Worm (Caenorhabditis elegans): ENCODE data around the gene T26E4.10.
"Not testable (repeated sequence)": the region's sequence is repeated elsewhere in the genome, so short reads cannot be mapped to it uniquely, and the experiment has no call there.

DNA sequence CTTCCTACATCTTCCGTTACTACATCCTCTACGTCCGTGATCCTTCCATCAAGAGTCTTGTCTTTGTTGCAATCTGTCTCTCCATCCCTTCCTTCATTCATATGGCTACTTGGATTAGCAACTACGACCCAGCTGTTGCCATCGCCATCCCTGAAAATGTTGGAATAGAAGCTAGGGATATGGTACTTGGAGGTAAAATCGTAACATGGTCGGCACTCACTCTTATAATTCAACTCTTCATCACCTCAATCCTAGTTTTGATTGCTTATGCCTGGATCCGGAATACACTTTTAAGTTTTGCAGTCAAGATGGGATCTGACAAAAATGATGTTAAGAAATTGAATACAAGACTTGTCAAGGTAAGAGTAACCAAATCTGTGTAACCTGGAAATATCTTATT is 5.7 kb upstream of the T26E4.10 start, which contains the start of gene T26E4.18:
- TF ChIP-seq aly-2 (tag; optimal IDR thresholded peaks at IDR 0.05); egl-27 (tag; optimal IDR thresholded peaks at IDR 0.05); nhr-28 (tag; optimal IDR thresholded peaks at IDR 0.05); ZK546.5 (tag; optimal IDR thresholded peaks at IDR 0.05); tbx-2 (tag; optimal IDR thresholded peaks at IDR 0.05); ama-1 (optimal IDR thresholded peaks at IDR 0.05); pqm-1 (tag; optimal IDR thresholded peaks at IDR 0.05); pha-4 (tag; optimal IDR thresholded peaks at IDR 0.05): not testable (repeated sequence)

Data from whole organism, L3 larva.